Comparison of ENCODE assay signal across 1 fruit fly cellular context in genomic region chr3L:4624371-4625154, dm6.
TF ChIP-seq lines count a peak whose summit lies in the region.

No protein-coding gene starts in this region.

TF ChIP-seq in whole organism, embryonic, 481 proteins besides CTCF, POLR2A, EP300 and RAD21 (continued from another document and continues in another):
- peak; percentile 80 for TF ChIP-seq Oaz (GFP tag; IDR thresholded peaks at IDR 0.05; lab: Robert Waterston, UW)
- peak; percentile 96 for TF ChIP-seq Med (GFP tag; lab: Kevin White, UChicago)
- TF ChIP-seq YL-1 (GFP tag; optimal IDR thresholded peaks at IDR 0.05; lab: Kevin White, UChicago), result peak; percentile 67
- TF ChIP-seq Max (GFP tag; optimal IDR thresholded peaks at IDR 0.05; lab: Kevin White, UChicago), result peak; percentile 72
- peak; percentile 74 for TF ChIP-seq CG4617 (GFP tag; optimal IDR thresholded peaks at IDR 0.05; lab: Kevin White, UChicago; ENCODE audit: borderline replicate concordance)
- peak; percentile 75 for TF ChIP-seq CG17829 (tag; optimal IDR thresholded peaks at IDR 0.05; lab: Kevin White, UChicago)
- TF ChIP-seq mam (GFP tag; optimal IDR thresholded peaks at IDR 0.05; lab: Kevin White, UChicago), result peak; percentile 93
- peak; percentile 88 for TF ChIP-seq chn (GFP tag; optimal IDR thresholded peaks at IDR 0.05; lab: Kevin White, UChicago)
- TF ChIP-seq ATbp (GFP tag; optimal IDR thresholded peaks at IDR 0.05; lab: Kevin White, UChicago), result peak; percentile 76
- peak; percentile 77 for TF ChIP-seq CG12942 (GFP tag; optimal IDR thresholded peaks at IDR 0.05; lab: Kevin White, UChicago)
- TF ChIP-seq mld (GFP tag; IDR thresholded peaks at IDR 0.05; lab: Robert Waterston, UW; ENCODE audit: partially characterized antibody), result no peak
- peak in 1 of 2 experiments; percentile 95 for TF ChIP-seq eve (GFP tag; optimal IDR thresholded peaks at IDR 0.05; lab: Kevin White, UChicago)
- TF ChIP-seq da (GFP tag; optimal IDR thresholded peaks at IDR 0.05; lab: Kevin White, UChicago), result peak; percentile 32
- peak; percentile 50 for TF ChIP-seq CG17802 (tag; optimal IDR thresholded peaks at IDR 0.05; lab: Kevin White, UChicago)
- peak; percentile 51 for TF ChIP-seq Jarid2 (GFP tag; optimal IDR thresholded peaks at IDR 0.05; lab: Kevin White, UChicago)
- TF ChIP-seq CoRest (tag; optimal IDR thresholded peaks at IDR 0.05; lab: Kevin White, UChicago), result peak; percentile 95
- no peak for TF ChIP-seq fd102C (GFP tag; optimal IDR thresholded peaks at IDR 0.05; lab: Kevin White, UChicago)
- TF ChIP-seq zen (tag; optimal IDR thresholded peaks at IDR 0.05; lab: Kevin White, UChicago), result peak; percentile 71
- TF ChIP-seq zfh1 (GFP tag; IDR thresholded peaks at IDR 0.05; lab: Robert Waterston, UW), result peak; percentile 80
- TF ChIP-seq Ssrp (tag; optimal IDR thresholded peaks at IDR 0.05; lab: Kevin White, UChicago), result peak; percentile 91
- TF ChIP-seq cad (GFP tag; optimal IDR thresholded peaks at IDR 0.05; lab: Kevin White, UChicago), result no peak
- peak; percentile 78 for TF ChIP-seq CG5180 (GFP tag; optimal IDR thresholded peaks at IDR 0.05; lab: Kevin White, UChicago)
- TF ChIP-seq yki (optimal IDR thresholded peaks at IDR 0.05; lab: Kevin White, UChicago), result no peak
- peak; percentile 19; the same call in 1 of the 2 replicates for TF ChIP-seq Adf1 (GFP tag; IDR thresholded peaks at IDR 0.05; lab: Robert Waterston, UW)
- peak; percentile 72 for TF ChIP-seq chm (GFP tag; IDR thresholded peaks at IDR 0.05; lab: Robert Waterston, UW)
- peak; percentile 68 for TF ChIP-seq D19A (tag; optimal IDR thresholded peaks at IDR 0.05; lab: Kevin White, UChicago)
- peak; percentile 71 for TF ChIP-seq D19B (GFP tag; optimal IDR thresholded peaks at IDR 0.05; lab: Kevin White, UChicago)
- peak; percentile 91 for TF ChIP-seq lilli (GFP tag; optimal IDR thresholded peaks at IDR 0.05; lab: Kevin White, UChicago)
- peak; percentile 76 for TF ChIP-seq BtbVII (GFP tag; optimal IDR thresholded peaks at IDR 0.05; lab: Kevin White, UChicago)
- TF ChIP-seq CG6765 (GFP tag; optimal IDR thresholded peaks at IDR 0.05; lab: Kevin White, UChicago), result peak; percentile 65
- TF ChIP-seq crp (GFP tag; optimal IDR thresholded peaks at IDR 0.05; lab: Kevin White, UChicago), result peak in 1 of 2 experiments; percentile 37
- TF ChIP-seq ara (GFP tag; IDR thresholded peaks at IDR 0.05; lab: Robert Waterston, UW), result peak; percentile 72; the same call in 1 of the 2 replicates
- peak; percentile 74 for TF ChIP-seq CG18764 (GFP tag; optimal IDR thresholded peaks at IDR 0.05; lab: Kevin White, UChicago)
- peak; percentile 65 for TF ChIP-seq CG6654 (GFP tag; optimal IDR thresholded peaks at IDR 0.05; lab: Kevin White, UChicago)
- TF ChIP-seq repo (GFP tag; optimal IDR thresholded peaks at IDR 0.05; lab: Kevin White, UChicago), result peak; percentile 87
- TF ChIP-seq grn (GFP tag; optimal IDR thresholded peaks at IDR 0.05; lab: Kevin White, UChicago), result peak; percentile 1
- TF ChIP-seq abd-A (tag; optimal IDR thresholded peaks at IDR 0.05; lab: Kevin White, UChicago), result peak; percentile 74
- peak; percentile 90 for TF ChIP-seq bcd (GFP tag; optimal IDR thresholded peaks at IDR 0.05; lab: Kevin White, UChicago)
- peak; percentile 55 for TF ChIP-seq CG11696 (GFP tag; IDR thresholded peaks at IDR 0.05; lab: Robert Waterston, UW)
- peak; percentile 88 for TF ChIP-seq CG10209 (GFP tag; optimal IDR thresholded peaks at IDR 0.05; lab: Kevin White, UChicago)
- peak; percentile 75 for TF ChIP-seq CG11085 (GFP tag; IDR thresholded peaks at IDR 0.05; lab: Robert Waterston, UW)
- peak; percentile 74 for TF ChIP-seq HLH54F (GFP tag; optimal IDR thresholded peaks at IDR 0.05; lab: Kevin White, UChicago)
- TF ChIP-seq CG12769 (tag; optimal IDR thresholded peaks at IDR 0.05; lab: Kevin White, UChicago), result peak; percentile 79
- peak; percentile 74 for TF ChIP-seq NC2β (GFP tag; optimal IDR thresholded peaks at IDR 0.05; lab: Kevin White, UChicago)
- TF ChIP-seq dimm (GFP tag; IDR thresholded peaks at IDR 0.05; lab: Robert Waterston, UW), result peak; percentile 45; the same call in 1 of the 2 replicates
- no peak for TF ChIP-seq stwl (tag; optimal IDR thresholded peaks at IDR 0.05; lab: Kevin White, UChicago)
- no peak for TF ChIP-seq Sin3A (optimal IDR thresholded peaks at IDR 0.05; lab: Kevin White, UChicago)
- no peak for TF ChIP-seq pros (GFP tag; optimal IDR thresholded peaks at IDR 0.05; lab: Kevin White, UChicago)
- TF ChIP-seq dan (GFP tag; IDR thresholded peaks at IDR 0.05; lab: Robert Waterston, UW), result peak; percentile 45; the same call in 1 of the 2 replicates
- peak; percentile 61 for TF ChIP-seq CG3065 (GFP tag; optimal IDR thresholded peaks at IDR 0.05; lab: Kevin White, UChicago)
- TF ChIP-seq CG1602 (GFP tag; optimal IDR thresholded peaks at IDR 0.05; lab: Kevin White, UChicago), result peak; percentile 87
- peak; percentile 6; the same call in 1 of the 3 replicates for TF ChIP-seq sr (GFP tag; IDR thresholded peaks at IDR 0.05; lab: Robert Waterston, UW)
- peak; percentile 90 for TF ChIP-seq esg (GFP tag; conservative IDR thresholded peaks at IDR 0.05; lab: Robert Waterston, UW)
- peak; percentile 87 for TF ChIP-seq ems (GFP tag; optimal IDR thresholded peaks at IDR 0.05; lab: Kevin White, UChicago)
- TF ChIP-seq CG4424 (GFP tag; optimal IDR thresholded peaks at IDR 0.05; lab: Kevin White, UChicago), result peak; percentile 91
- TF ChIP-seq bab2 (GFP tag; optimal IDR thresholded peaks at IDR 0.05; lab: Kevin White, UChicago), result peak; percentile 92
- TF ChIP-seq Gug (GFP tag; IDR thresholded peaks at IDR 0.05; lab: Robert Waterston, UW), result peak; percentile 77
- peak; percentile 68 for TF ChIP-seq CG9876 (GFP tag; optimal IDR thresholded peaks at IDR 0.05; lab: Kevin White, UChicago)
- no peak for TF ChIP-seq pita (GFP tag; optimal IDR thresholded peaks at IDR 0.05; lab: Kevin White, UChicago)
- TF ChIP-seq CG1832 (GFP tag; optimal IDR thresholded peaks at IDR 0.05; lab: Kevin White, UChicago), result peak; percentile 51
- peak; percentile 51 for TF ChIP-seq CG8765 (GFP tag; IDR thresholded peaks at IDR 0.05; lab: Robert Waterston, UW)
- TF ChIP-seq CG13296 (GFP tag; optimal IDR thresholded peaks at IDR 0.05; lab: Kevin White, UChicago), result peak; percentile 82
- TF ChIP-seq CG15011 (GFP tag; optimal IDR thresholded peaks at IDR 0.05; lab: Kevin White, UChicago), result peak; percentile 83
- TF ChIP-seq trh (GFP tag; optimal IDR thresholded peaks at IDR 0.05; lab: Kevin White, UChicago), result peak; percentile 34
- no peak for TF ChIP-seq pfk (GFP tag; optimal IDR thresholded peaks at IDR 0.05; lab: Kevin White, UChicago)
- peak; percentile 92 for TF ChIP-seq tio (GFP tag; optimal IDR thresholded peaks at IDR 0.05; lab: Kevin White, UChicago)
- peak; percentile 81 for TF ChIP-seq Chrac-16 (GFP tag; optimal IDR thresholded peaks at IDR 0.05; lab: Kevin White, UChicago)
- TF ChIP-seq Eip74EF (GFP tag; optimal IDR thresholded peaks at IDR 0.05; lab: Kevin White, UChicago), result peak in 1 of 2 experiments; percentile 91
- TF ChIP-seq nerfin-2 (GFP tag; IDR thresholded peaks at IDR 0.05; lab: Robert Waterston, UW; ENCODE audit: partially characterized antibody), result no peak
- peak; percentile 86 for TF ChIP-seq NK7.1 (GFP tag; optimal IDR thresholded peaks at IDR 0.05; lab: Kevin White, UChicago)
- TF ChIP-seq CG8924 (tag; optimal IDR thresholded peaks at IDR 0.05; lab: Kevin White, UChicago), result peak; percentile 72
- TF ChIP-seq fd96Cb (tag; optimal IDR thresholded peaks at IDR 0.05; lab: Kevin White, UChicago), result peak; percentile 92
- no peak for TF ChIP-seq usp (GFP tag; optimal IDR thresholded peaks at IDR 0.05; lab: Kevin White, UChicago)
- peak; percentile 63; the same call in 1 of the 2 replicates for TF ChIP-seq cas (GFP tag; IDR thresholded peaks at IDR 0.05; lab: Robert Waterston, UW)
- TF ChIP-seq CG3838 (GFP tag; optimal IDR thresholded peaks at IDR 0.05; lab: Kevin White, UChicago), result peak; percentile 18
- TF ChIP-seq BEAF-32 (GFP tag; optimal IDR thresholded peaks at IDR 0.05; lab: Kevin White, UChicago), result no peak
- TF ChIP-seq Lpt (GFP tag; optimal IDR thresholded peaks at IDR 0.05; lab: Kevin White, UChicago), result no peak
- TF ChIP-seq Rfx (GFP tag; IDR thresholded peaks at IDR 0.05; lab: Robert Waterston, UW), result peak; percentile 82
- peak; percentile 82 for TF ChIP-seq CG8089 (GFP tag; optimal IDR thresholded peaks at IDR 0.05; lab: Kevin White, UChicago)
- peak; percentile 53 for TF ChIP-seq gsb (GFP tag; IDR thresholded peaks at IDR 0.05; lab: Robert Waterston, UW)
- TF ChIP-seq CG6272 (GFP tag; IDR thresholded peaks at IDR 0.05; lab: Robert Waterston, UW), result peak; percentile 74
- peak; percentile 88 for TF ChIP-seq CG9437 (GFP tag; optimal IDR thresholded peaks at IDR 0.05; lab: Kevin White, UChicago)
- peak; percentile 91 for TF ChIP-seq NfI (GFP tag; optimal IDR thresholded peaks at IDR 0.05; lab: Kevin White, UChicago)
- TF ChIP-seq HmgD (GFP tag; optimal IDR thresholded peaks at IDR 0.05; lab: Kevin White, UChicago), result peak; percentile 64
- TF ChIP-seq so (GFP tag; IDR thresholded peaks at IDR 0.05; lab: Robert Waterston, UW), result peak; percentile 81; the same call in 2 of the 3 replicates
- TF ChIP-seq CG3407 (GFP tag; optimal IDR thresholded peaks at IDR 0.05; lab: Kevin White, UChicago), result peak; percentile 26
- TF ChIP-seq Ravus (GFP tag; IDR thresholded peaks at IDR 0.05; lab: Robert Waterston, UW), result peak; percentile 21
- TF ChIP-seq ttk (GFP tag; IDR thresholded peaks at IDR 0.05; lab: Robert Waterston, UW), result peak; percentile 83
- TF ChIP-seq Xrp1 (GFP tag; IDR thresholded peaks at IDR 0.05; lab: Robert Waterston, UW), result peak; percentile 87
- TF ChIP-seq gro (GFP tag; optimal IDR thresholded peaks at IDR 0.05; lab: Kevin White, UChicago), result peak; percentile 79
- TF ChIP-seq Elba2 (GFP tag; optimal IDR thresholded peaks at IDR 0.05; lab: Kevin White, UChicago), result peak; percentile 49
- peak; percentile 93 for TF ChIP-seq CG18599 (GFP tag; optimal IDR thresholded peaks at IDR 0.05; lab: Kevin White, UChicago)
- no peak for TF ChIP-seq knrl (GFP tag; IDR thresholded peaks at IDR 0.05; lab: Robert Waterston, UW; ENCODE audit: partially characterized antibody)
- peak; percentile 47 for TF ChIP-seq CG4707 (GFP tag; optimal IDR thresholded peaks at IDR 0.05; lab: Kevin White, UChicago)
- TF ChIP-seq sqz (GFP tag; optimal IDR thresholded peaks at IDR 0.05; lab: Kevin White, UChicago), result peak; percentile 84
- peak; percentile 43 for TF ChIP-seq Lhr (GFP tag; optimal IDR thresholded peaks at IDR 0.05; lab: Kevin White, UChicago)
- peak; percentile 56; the same call in 1 of the 2 replicates for TF ChIP-seq Doc2 (GFP tag; IDR thresholded peaks at IDR 0.05; lab: Robert Waterston, UW)
- TF ChIP-seq CG12659 (GFP tag; optimal IDR thresholded peaks at IDR 0.05; lab: Kevin White, UChicago), result peak; percentile 87
- peak; percentile 69; the same call in 1 of the 2 replicates for TF ChIP-seq CG11247 (GFP tag; IDR thresholded peaks at IDR 0.05; lab: Robert Waterston, UW)
- TF ChIP-seq Dll (GFP tag; IDR thresholded peaks at IDR 0.05; lab: Robert Waterston, UW; ENCODE audit: partially characterized antibody), result no peak
- TF ChIP-seq CG10274 (GFP tag; optimal IDR thresholded peaks at IDR 0.05; lab: Kevin White, UChicago), result peak; percentile 69
- peak; percentile 69 for TF ChIP-seq ac (GFP tag; optimal IDR thresholded peaks at IDR 0.05; lab: Kevin White, UChicago)
- TF ChIP-seq CG1603 (tag; optimal IDR thresholded peaks at IDR 0.05; lab: Kevin White, UChicago), result peak; percentile 52
- TF ChIP-seq Spps (tag; optimal IDR thresholded peaks at IDR 0.05; lab: Kevin White, UChicago), result peak; percentile 70
- TF ChIP-seq Atf-2 (GFP tag; optimal IDR thresholded peaks at IDR 0.05; lab: Kevin White, UChicago), result peak; percentile 89
- peak; percentile 68 for TF ChIP-seq en (GFP tag; optimal IDR thresholded peaks at IDR 0.05; lab: Kevin White, UChicago)
- TF ChIP-seq CG17612 (GFP tag; IDR thresholded peaks at IDR 0.05; lab: Robert Waterston, UW), result peak; percentile 59; the same call in 1 of the 2 replicates
- peak; percentile 16 for TF ChIP-seq Neu2 (GFP tag; optimal IDR thresholded peaks at IDR 0.05; lab: Kevin White, UChicago; ENCODE audit: borderline replicate concordance)
- TF ChIP-seq CG4404 (GFP tag; IDR thresholded peaks at IDR 0.05; lab: Robert Waterston, UW), result peak; percentile 67
- peak; percentile 91 for TF ChIP-seq lab (GFP tag; optimal IDR thresholded peaks at IDR 0.05; lab: Kevin White, UChicago)
- peak; percentile 83 for TF ChIP-seq CG8388 (GFP tag; optimal IDR thresholded peaks at IDR 0.05; lab: Kevin White, UChicago)
- no peak for TF ChIP-seq corto (GFP tag; optimal IDR thresholded peaks at IDR 0.05; lab: Kevin White, UChicago)
- no peak for TF ChIP-seq CG9797 (GFP tag; optimal IDR thresholded peaks at IDR 0.05; lab: Kevin White, UChicago)
- TF ChIP-seq CG14014 (GFP tag; IDR thresholded peaks at IDR 0.05; lab: Robert Waterston, UW), result peak; percentile 88
- peak; percentile 67 for TF ChIP-seq btn (GFP tag; optimal IDR thresholded peaks at IDR 0.05; lab: Kevin White, UChicago)
- peak; percentile 90 for TF ChIP-seq az2 (GFP tag; optimal IDR thresholded peaks at IDR 0.05; lab: Kevin White, UChicago)
- peak; percentile 82 for TF ChIP-seq CG1233 (GFP tag; optimal IDR thresholded peaks at IDR 0.05; lab: Kevin White, UChicago)
- no peak for TF ChIP-seq CG16813 (GFP tag; IDR thresholded peaks at IDR 0.05; lab: Robert Waterston, UW; ENCODE audit: partially characterized antibody)
- peak; percentile 91 for TF ChIP-seq Abd-B (GFP tag; optimal IDR thresholded peaks at IDR 0.05; lab: Kevin White, UChicago)
- peak; percentile 79 for TF ChIP-seq onecut (GFP tag; IDR thresholded peaks at IDR 0.05; lab: Robert Waterston, UW)
- TF ChIP-seq HHEX (GFP tag; optimal IDR thresholded peaks at IDR 0.05; lab: Kevin White, UChicago), result peak; percentile 85
- no peak for TF ChIP-seq CG7963 (GFP tag; IDR thresholded peaks at IDR 0.05; lab: Robert Waterston, UW; ENCODE audit: partially characterized antibody)
- TF ChIP-seq CG10431 (GFP tag; optimal IDR thresholded peaks at IDR 0.05; lab: Kevin White, UChicago), result peak; percentile 43
- TF ChIP-seq slou (GFP tag; optimal IDR thresholded peaks at IDR 0.05; lab: Kevin White, UChicago), result peak; percentile 66
- TF ChIP-seq maf-S (GFP tag; optimal IDR thresholded peaks at IDR 0.05; lab: Kevin White, UChicago), result peak; percentile 75
- TF ChIP-seq HmgZ (tag; optimal IDR thresholded peaks at IDR 0.05; lab: Kevin White, UChicago), result peak; percentile 83
- peak; percentile 83 for TF ChIP-seq CG18476 (GFP tag; optimal IDR thresholded peaks at IDR 0.05; lab: Kevin White, UChicago)
- TF ChIP-seq CG9932 (GFP tag; IDR thresholded peaks at IDR 0.05; lab: Robert Waterston, UW), result peak; percentile 78
- TF ChIP-seq CG3847 (GFP tag; IDR thresholded peaks at IDR 0.05; lab: Robert Waterston, UW), result peak; percentile 77
- TF ChIP-seq Dip3 (GFP tag; optimal IDR thresholded peaks at IDR 0.05; lab: Kevin White, UChicago), result peak; percentile 76
